Worm (Caenorhabditis elegans) whole organism, L3 larva: ENCODE measurements around the gene ZK637.15.

Experiments
- fos-1 ChIP-seq: fragments of 150-350 bp; optimal IDR thresholded peaks from 2 replicates; lab custom pipeline; 2014; ENCODE audit warnings: missing biosample characterization, missing genetic modification characterization
- nhr-23 ChIP-seq: fragments of 150-350 bp; optimal IDR thresholded peaks from 2 replicates; lab custom pipeline; 2014; ENCODE audit warnings: missing biosample characterization, missing genetic modification reagents, missing genetic modification characterization
- nhr-237 ChIP-seq: fragments of 150-350 bp; optimal IDR thresholded peaks from 2 replicates; lab custom pipeline; 2014; ENCODE audit warnings: missing biosample characterization, missing genetic modification characterization
- snpc-4 ChIP-seq: fragments of 150-350 bp; optimal IDR thresholded peaks from 2 replicates; lab custom pipeline; 2014; ENCODE audit warnings: missing biosample characterization, missing genetic modification characterization
- unc-62 ChIP-seq: fragments of 150-350 bp; sonication (generic microtip); optimal IDR thresholded peaks from 4 replicates; lab custom pipeline; 2014; ENCODE audit warnings: missing biosample characterization, missing genetic modification reagents, missing genetic modification characterization
- zag-1 ChIP-seq: fragments of 150-350 bp; optimal IDR thresholded peaks from 2 replicates; lab custom pipeline; 2014; ENCODE audit warnings: missing biosample characterization, missing genetic modification characterization

ce11 chrIII:8910139-8910538, 9.7 kb upstream of the ZK637.15 start:
- no peak for TF ChIP-seq zag-1 (tag; lab: Kevin White, UChicago)
- TF ChIP-seq nhr-237 (tag; lab: Kevin White, UChicago): no peak
- no peak for TF ChIP-seq unc-62
- TF ChIP-seq nhr-23 (tag; lab: Kevin White, UChicago): no peak
- TF ChIP-seq fos-1: no peak
- TF ChIP-seq snpc-4 (tag; lab: Kevin White, UChicago): no peak
